Worm (Caenorhabditis elegans) whole organism, early embryonic: ENCODE results near the gene exc-12.

ENCODE experiments used
- B0310.2 ChIP-seq: sonication (generic microtip); optimal IDR thresholded peaks from 2 replicates; lab custom pipeline; 2016; ENCODE audit warnings: mild to moderate bottlenecking, missing genetic modification characterization, missing compliant biosample characterization
- aly-1 ChIP-seq: sonication (generic microtip); optimal IDR thresholded peaks from 2 replicates; lab custom pipeline; 2016; ENCODE audit warnings: missing genetic modification characterization, missing compliant biosample characterization
- ama-1 ChIP-seq: fragments of 150-350 bp; optimal IDR thresholded peaks from 2 replicates; lab custom pipeline; 2014
- ceh-13 ChIP-seq: fragments of 200-800 bp; sonication (Bioruptor generic); optimal IDR thresholded peaks from 2 replicates; lab custom pipeline; 2018; ENCODE audit warnings: mild to moderate bottlenecking, missing genetic modification characterization, missing compliant biosample characterization
- ceh-36 ChIP-seq: sonication (generic microtip); optimal IDR thresholded peaks from 2 replicates; lab custom pipeline; 2016; ENCODE audit warnings: missing genetic modification characterization, inconsistent platforms, missing compliant biosample characterization
- ets-7 ChIP-seq: sonication (generic microtip); optimal IDR thresholded peaks from 2 replicates; lab custom pipeline; 2016; ENCODE audit warnings: missing genotype, missing genetic modification characterization, missing compliant biosample characterization
- flt-1 ChIP-seq: fragments of 200-800 bp; sonication (Bioruptor generic); IDR thresholded peaks from 2 replicates; pipeline ENCODE4 v1.3.6; 2022; ENCODE audit warnings: missing genetic modification characterization, missing compliant biosample characterization
- hmbx-1 ChIP-seq: sonication (generic microtip); optimal IDR thresholded peaks from 2 replicates; lab custom pipeline; 2016; ENCODE audit warnings: mild to moderate bottlenecking, missing genetic modification characterization, missing compliant biosample characterization
- hmg-4 ChIP-seq: fragments of 200-800 bp; sonication (Bioruptor generic); optimal IDR thresholded peaks from 2 replicates; lab custom pipeline; 2018; ENCODE audit warnings: mild to moderate bottlenecking, missing genetic modification characterization, missing compliant biosample characterization
- hnd-1 ChIP-seq: sonication (generic microtip); optimal IDR thresholded peaks from 2 replicates; lab custom pipeline; 2016; ENCODE audit warnings: missing genetic modification characterization, missing compliant biosample characterization
- pes-1 ChIP-seq: fragments of 200-800 bp; sonication (Bioruptor generic); IDR thresholded peaks from 2 replicates; pipeline ENCODE4 v1.3.6; 2022; ENCODE audit warnings: missing genetic modification reagents, missing genetic modification characterization, missing compliant biosample characterization
- scrt-1 ChIP-seq: fragments of 200-800 bp; sonication (Bioruptor generic); IDR thresholded peaks from 2 replicates; pipeline ENCODE4 v1.3.6; 2022; ENCODE audit warnings: missing genetic modification characterization, missing compliant biosample characterization
- sea-1 ChIP-seq: fragments of 200-800 bp; sonication (Bioruptor generic); conservative IDR thresholded peaks from 2 replicates; pipeline ENCODE4 v1.3.6; 2022; ENCODE audit warnings: missing genetic modification characterization, missing compliant biosample characterization
- tbx-11 ChIP-seq: fragments of 200-800 bp; sonication (Bioruptor generic); IDR thresholded peaks from 2 replicates; pipeline ENCODE4 v1.3.6; 2022; ENCODE audit warnings: missing genetic modification characterization, missing compliant biosample characterization
- tbx-37 ChIP-seq: fragments of 200-800 bp; sonication (Bioruptor generic); conservative IDR thresholded peaks from 2 replicates; pipeline ENCODE4 v1.3.6; 2022; ENCODE audit warnings: missing genetic modification reagents, missing genetic modification characterization, missing compliant biosample characterization
- tra-4 ChIP-seq: sonication (generic microtip); optimal IDR thresholded peaks from 2 replicates; lab custom pipeline; 2017; ENCODE audit warnings: missing genetic modification characterization, missing compliant biosample characterization

The exc-12 gene

ce11 chrIII:13570347-13570746, at the start of gene exc-12:
Gene exc-12 (minus strand): TSS chrIII:13570447.
- TF ChIP-seq ceh-36 (tag; lab: Kevin White, UChicago) (no peak), tbx-11 (GFP tag; lab: Robert Waterston, UW) (no peak), scrt-1 (GFP tag; lab: Robert Waterston, UW) (no peak), hnd-1 (tag; lab: Kevin White, UChicago) (no peak), hmg-4 (GFP tag; lab: Kevin White, UChicago) (no peak)

- TF ChIP-seq aly-1 (tag; lab: Kevin White, UChicago) (no peak), hmbx-1 (tag; lab: Kevin White, UChicago) (no peak), tra-4 (no peak), tbx-37 (GFP tag; lab: Robert Waterston, UW) (no peak), hnd-1 (tag; lab: Kevin White, UChicago) (no peak), flt-1 (GFP tag; lab: Robert Waterston, UW) (no peak), ets-7 (tag; lab: Kevin White, UChicago) (no peak), ceh-36 (tag; lab: Kevin White, UChicago) (no peak), sea-1 (no peak)
These were observed 46.5 kb upstream of the exc-12 start, which contains the start of gene T12D8.9 for ce11 chrIII:13616793-13617192. Gene T12D8.9 (plus strand): TSS chrIII:13617104.

DNA sequence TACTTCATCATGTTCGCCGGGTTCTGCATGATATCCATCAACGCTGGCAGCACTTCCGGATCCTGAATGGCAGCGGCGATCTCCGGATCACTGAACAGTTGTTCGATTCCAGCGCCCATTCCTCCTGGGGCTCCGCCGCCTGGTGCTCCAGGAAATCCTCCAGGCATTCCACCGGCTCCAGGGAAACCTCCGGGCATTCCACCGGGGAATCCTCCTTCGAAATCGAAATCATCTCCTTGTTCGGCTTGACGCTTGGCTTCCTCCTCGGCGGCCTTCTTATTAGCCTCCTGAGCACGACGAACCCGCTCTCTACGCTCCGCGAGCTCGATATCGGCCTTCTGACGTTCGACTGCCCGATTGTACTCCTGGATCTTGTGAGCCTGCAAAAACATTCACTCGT, 45.3 kb upstream of the exc-12 start:
- TF ChIP-seq hmg-4 (GFP tag; lab: Kevin White, UChicago) (peak; percentile 21), flt-1 (GFP tag; lab: Robert Waterston, UW) (no peak)

DNA sequence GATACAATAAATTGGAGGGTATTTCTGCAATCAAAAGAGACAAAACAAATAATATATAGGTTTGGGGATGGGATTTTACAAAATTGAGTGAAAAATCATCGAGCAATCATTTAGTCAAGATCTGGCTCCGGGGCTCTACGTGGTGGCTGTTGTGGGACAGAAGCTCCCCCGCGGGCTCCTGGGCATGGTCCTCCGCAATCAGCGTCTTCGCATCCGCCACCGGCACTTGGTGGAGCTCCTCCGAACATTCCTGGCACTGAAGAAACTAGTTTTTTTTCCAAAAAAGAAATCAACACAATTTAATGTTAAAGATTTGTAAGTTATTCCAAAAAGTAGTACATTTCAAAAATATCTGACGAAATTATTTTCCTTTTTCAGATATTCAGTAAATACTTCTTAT, 44.5 kb upstream of the exc-12 start:
- no peak for TF ChIP-seq ets-7 (tag; lab: Kevin White, UChicago)
- TF ChIP-seq tbx-37 (GFP tag; lab: Robert Waterston, UW) = no peak
- no peak for TF ChIP-seq aly-1 (tag; lab: Kevin White, UChicago)
- TF ChIP-seq hmg-4 (GFP tag; lab: Kevin White, UChicago) = no peak
- no peak for TF ChIP-seq pes-1 (GFP tag; lab: Robert Waterston, UW)
- no peak for TF ChIP-seq hnd-1 (tag; lab: Kevin White, UChicago)

DNA sequence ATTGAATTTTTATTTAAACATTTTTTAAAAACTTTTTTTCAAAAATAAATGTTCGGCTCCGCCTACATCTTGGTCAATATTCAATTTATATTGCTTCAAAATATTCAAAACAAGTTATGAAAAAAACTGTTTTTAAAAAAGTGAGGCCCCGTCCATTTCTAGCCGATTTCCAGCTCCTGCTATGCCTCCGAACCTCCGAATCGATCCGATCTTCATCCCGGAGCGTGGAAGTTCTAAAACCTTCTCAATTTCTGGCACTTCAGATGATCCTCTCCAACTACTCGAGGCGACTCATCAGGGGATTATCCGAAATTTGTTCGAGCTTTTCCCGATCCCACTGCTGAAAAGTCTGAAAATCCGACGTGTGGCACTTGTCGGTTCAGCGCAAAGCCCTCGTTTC, 44.0 kb upstream of the exc-12 start:
- TF ChIP-seq hmbx-1 (tag; lab: Kevin White, UChicago) = no peak
- TF ChIP-seq tra-4 = no peak
- TF ChIP-seq hmg-4 (GFP tag; lab: Kevin White, UChicago) = no peak
- TF ChIP-seq tbx-11 (GFP tag; lab: Robert Waterston, UW) = no peak
- no peak for TF ChIP-seq tbx-37 (GFP tag; lab: Robert Waterston, UW)
- no peak for TF ChIP-seq hnd-1 (tag; lab: Kevin White, UChicago)
- TF ChIP-seq pes-1 (GFP tag; lab: Robert Waterston, UW) = no peak
- no peak for TF ChIP-seq ceh-13
- TF ChIP-seq ceh-36 (tag; lab: Kevin White, UChicago) = no peak
- no peak for TF ChIP-seq aly-1 (tag; lab: Kevin White, UChicago)
- TF ChIP-seq sea-1 = no peak
- no peak for TF ChIP-seq ets-7 (tag; lab: Kevin White, UChicago)
- no peak for TF ChIP-seq flt-1 (GFP tag; lab: Robert Waterston, UW)

ce11 chrIII:13607833-13608232, 37.6 kb upstream of the exc-12 start, which contains the start of gene shpk-1:
Gene shpk-1 (plus strand): TSS chrIII:13608020.
- no peak for TF ChIP-seq hmbx-1 (tag; lab: Kevin White, UChicago)
- TF ChIP-seq scrt-1 (GFP tag; lab: Robert Waterston, UW) = no peak
- no peak for TF ChIP-seq ama-1 (lab: Kevin White, UChicago)
- no peak for TF ChIP-seq hmg-4 (GFP tag; lab: Kevin White, UChicago)
- TF ChIP-seq tra-4 = no peak
- no peak for TF ChIP-seq flt-1 (GFP tag; lab: Robert Waterston, UW)
- TF ChIP-seq tbx-11 (GFP tag; lab: Robert Waterston, UW) = no peak
- no peak for TF ChIP-seq tbx-37 (GFP tag; lab: Robert Waterston, UW)
- no peak for TF ChIP-seq sea-1
- TF ChIP-seq ceh-36 (tag; lab: Kevin White, UChicago) = no peak
- no peak for TF ChIP-seq B0310.2 (tag; lab: Kevin White, UChicago)
- no peak for TF ChIP-seq hnd-1 (tag; lab: Kevin White, UChicago)
- no peak for TF ChIP-seq pes-1 (GFP tag; lab: Robert Waterston, UW)

DNA sequence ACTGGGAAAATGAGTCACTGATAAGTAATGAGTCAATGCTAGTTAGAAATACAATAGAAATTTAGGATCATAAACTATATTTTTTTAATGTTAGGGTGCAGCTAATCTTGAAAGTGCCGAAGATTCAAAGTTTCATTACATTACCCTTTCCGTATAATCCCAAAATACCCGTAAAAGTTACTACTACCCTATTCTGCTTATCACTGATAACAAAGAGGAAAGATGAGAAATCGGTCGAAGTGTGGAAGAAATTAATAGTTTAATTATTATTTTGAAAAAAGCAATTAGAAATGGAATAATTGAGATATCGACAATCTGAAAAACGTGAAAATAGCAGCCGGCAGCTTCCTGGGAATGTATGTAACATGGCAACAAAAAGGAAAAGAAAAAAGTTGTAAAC, 36.6 kb upstream of the exc-12 start:
- TF ChIP-seq hmbx-1 (tag; lab: Kevin White, UChicago) (no peak), tbx-11 (GFP tag; lab: Robert Waterston, UW) (no peak), ama-1 (lab: Kevin White, UChicago) (no peak), tbx-37 (GFP tag; lab: Robert Waterston, UW) (no peak), ceh-13 (no peak), ceh-36 (tag; lab: Kevin White, UChicago) (no peak)

- TF ChIP-seq aly-1 (tag; lab: Kevin White, UChicago) (no peak), hmbx-1 (tag; lab: Kevin White, UChicago) (no peak), hmg-4 (GFP tag; lab: Kevin White, UChicago) (no peak), ceh-36 (tag; lab: Kevin White, UChicago) (no peak), ama-1 (lab: Kevin White, UChicago) (no peak)
These were observed 35.8 kb upstream of the exc-12 start, which contains the start of gene act-5 for ce11 chrIII:13606016-13606530. Gene act-5 (minus strand): TSS chrIII:13606066.
